Worm (Caenorhabditis elegans) whole organism, L4 larva: Measurements from ENCODE around the gene T15B12.1.

Experiments
- D1046.2 ChIP-seq: fragments of 200-800 bp; sonication (Bioruptor generic); IDR thresholded peaks from 2 replicates; pipeline ENCODE4 v1.3.6; 2022; ENCODE audit warnings: missing genetic modification characterization, missing compliant biosample characterization
- F26F4.8 ChIP-seq: fragments of 200-800 bp; sonication (Bioruptor generic); conservative IDR thresholded peaks from 2 replicates; pipeline ENCODE4 v1.3.6; 2022; ENCODE audit warnings: missing genetic modification characterization, missing compliant biosample characterization
- F37D6.2 ChIP-seq: sonication (generic microtip); optimal IDR thresholded peaks from 2 replicates; lab custom pipeline; 2016; ENCODE audit warnings: mild to moderate bottlenecking, missing genetic modification characterization, missing compliant biosample characterization
- F49E8.2 ChIP-seq: sonication (generic microtip); optimal IDR thresholded peaks from 2 replicates; lab custom pipeline; 2016; ENCODE audit warnings: missing compliant biosample characterization, mild to moderate bottlenecking, missing genetic modification characterization, borderline replicate concordance
- T20F7.1 ChIP-seq: fragments of 200-800 bp; sonication (Bioruptor generic); optimal IDR thresholded peaks from 2 replicates; lab custom pipeline; 2018; ENCODE audit warnings: mild to moderate bottlenecking, missing genetic modification characterization, missing compliant biosample characterization
- T26A8.4 ChIP-seq: fragments of 200-800 bp; sonication (Bioruptor generic); IDR thresholded peaks from 2 replicates; pipeline ENCODE4 v1.3.6; 2022; ENCODE audit warnings: missing genetic modification characterization, missing compliant biosample characterization
- Y48G9A.11 ChIP-seq: fragments of 200-800 bp; sonication (Bioruptor generic); IDR thresholded peaks from 2 replicates; pipeline ENCODE4 v1.3.6; 2022; ENCODE audit warnings: missing genetic modification reagents, missing genetic modification characterization, missing compliant biosample characterization
- Y5F2A.4 ChIP-seq: fragments of 200-800 bp; sonication (Bioruptor generic); optimal IDR thresholded peaks from 2 replicates; lab custom pipeline; 2018; ENCODE audit warnings: mild to moderate bottlenecking, missing genetic modification characterization, missing compliant biosample characterization
- Y75B8A.6 ChIP-seq: fragments of 200-800 bp; sonication (Bioruptor generic); IDR thresholded peaks from 2 replicates; pipeline ENCODE4 v1.3.6; 2022; ENCODE audit warnings: missing genetic modification reagents, missing genetic modification characterization, missing compliant biosample characterization
- aha-1 ChIP-seq: fragments of 150-350 bp; peaks from one replicate; lab custom pipeline; 2014; ENCODE audit warnings: missing biosample characterization, missing genetic modification characterization
- aly-2 ChIP-seq: sonication (generic microtip); optimal IDR thresholded peaks from 2 replicates; lab custom pipeline; 2018; ENCODE audit warnings: missing biosample characterization, missing genetic modification characterization
- arid-1 ChIP-seq: fragments of 200-800 bp; sonication (Bioruptor generic); conservative IDR thresholded peaks from 2 replicates; pipeline ENCODE4 v1.3.6; 2022; ENCODE audit warnings: missing genetic modification reagents, missing genetic modification characterization, missing compliant biosample characterization
- ceh-28 ChIP-seq: fragments of 150-350 bp; optimal IDR thresholded peaks from 2 replicates; lab custom pipeline; 2014; ENCODE audit warnings: missing biosample characterization, missing genetic modification reagents, missing genetic modification characterization
- ceh-44 ChIP-seq: fragments of 200-800 bp; sonication (Bioruptor generic); IDR thresholded peaks from 2 replicates; pipeline ENCODE4 v1.3.6; 2022; ENCODE audit warnings: missing genetic modification reagents, missing genetic modification characterization, missing compliant biosample characterization
- ceh-62 ChIP-seq: sonication (generic microtip); optimal IDR thresholded peaks from 2 replicates; lab custom pipeline; 2017; ENCODE audit warnings: missing biosample characterization, missing genetic modification characterization
- cey-2 ChIP-seq: sonication (generic microtip); optimal IDR thresholded peaks from 3 replicates; lab custom pipeline; 2017; ENCODE audit warnings: missing genetic modification characterization, mild to moderate bottlenecking, missing compliant biosample characterization, antibody characterized with exemption, borderline replicate concordance; ENCODE audit not compliant: insufficient read depth
- daf-12 ChIP-seq: fragments of 150-350 bp; optimal IDR thresholded peaks from 2 replicates; lab custom pipeline; 2014; ENCODE audit warnings: missing biosample characterization, missing genetic modification reagents, missing genetic modification characterization
- daf-16 ChIP-seq, 3 experiments: sonication (generic microtip); optimal IDR thresholded peaks; 2 replicates each; lab custom pipeline; 2016 to 2017; ENCODE audit warnings: missing genetic modification characterization in 3 of 3, missing genetic modification reagents in 3 of 3, mild to moderate bottlenecking in 2 of 3, missing compliant biosample characterization in 2 of 3, missing biosample characterization in 1 of 3, moderate library complexity in 1 of 3
- daf-19 ChIP-seq: fragments of 200-800 bp; sonication (Bioruptor generic); conservative IDR thresholded peaks from 2 replicates; pipeline ENCODE4 v1.3.6; 2022; ENCODE audit warnings: missing genetic modification characterization, missing compliant biosample characterization
- dmd-9 ChIP-seq: fragments of 200-800 bp; sonication (Bioruptor generic); IDR thresholded peaks from 2 replicates; pipeline ENCODE4 v1.3.6; 2022; ENCODE audit warnings: missing genetic modification reagents, missing genetic modification characterization, missing compliant biosample characterization
- dve-1 ChIP-seq: sonication (generic microtip); optimal IDR thresholded peaks from 2 replicates; lab custom pipeline; 2017; ENCODE audit warnings: antibody characterized with exemption, mild to moderate bottlenecking, missing genetic modification characterization, missing compliant biosample characterization; ENCODE audit not compliant: insufficient read depth
- fkh-10 ChIP-seq: fragments of 150-350 bp; optimal IDR thresholded peaks from 2 replicates; lab custom pipeline; 2014; ENCODE audit warnings: missing biosample characterization, missing genetic modification reagents, missing genetic modification characterization
- fos-1 ChIP-seq: fragments of 150-350 bp; optimal IDR thresholded peaks from 2 replicates; lab custom pipeline; 2014; ENCODE audit warnings: missing biosample characterization, missing genetic modification characterization
- hif-1 ChIP-seq, 2 experiments: sonication (generic microtip); optimal IDR thresholded peaks; 2 replicates each; lab custom pipeline; 2016 to 2017; ENCODE audit warnings: missing compliant biosample characterization in 2 of 2, missing genetic modification characterization in 2 of 2, missing genetic modification reagents in 2 of 2, missing genotype in 2 of 2, mild to moderate bottlenecking in 1 of 2
- hlh-11 ChIP-seq: fragments of 200-800 bp; sonication (Bioruptor generic); optimal IDR thresholded peaks from 2 replicates; lab custom pipeline; 2018; ENCODE audit warnings: mild to moderate bottlenecking, missing genetic modification characterization, missing compliant biosample characterization
- lin-13 ChIP-seq: fragments of 150-350 bp; optimal IDR thresholded peaks from 2 replicates; lab custom pipeline; 2014; ENCODE audit warnings: missing biosample characterization, missing genetic modification reagents, missing genetic modification characterization
- lin-29 ChIP-seq: fragments of 200-800 bp; sonication (Bioruptor generic); IDR thresholded peaks from 2 replicates; pipeline ENCODE4 v1.3.6; 2022; ENCODE audit warnings: missing genetic modification reagents, missing genetic modification characterization, missing compliant biosample characterization
- lin-39 ChIP-seq: fragments of 150-350 bp; optimal IDR thresholded peaks from 2 replicates; lab custom pipeline; 2014; ENCODE audit warnings: missing biosample characterization, missing genetic modification reagents, missing genetic modification characterization
- lir-3 ChIP-seq: sonication (generic microtip); optimal IDR thresholded peaks from 2 replicates; lab custom pipeline; 2016; ENCODE audit warnings: mild to moderate bottlenecking, missing genetic modification characterization, missing compliant biosample characterization
- madf-9 ChIP-seq: fragments of 200-800 bp; sonication (Bioruptor generic); conservative IDR thresholded peaks from 2 replicates; pipeline ENCODE4 v1.3.6; 2022; ENCODE audit warnings: missing genetic modification reagents, missing genetic modification characterization, missing compliant biosample characterization
- mdt-29 ChIP-seq: fragments of 200-800 bp; sonication (Bioruptor generic); IDR thresholded peaks from 2 replicates; pipeline ENCODE4 v1.3.6; 2022; ENCODE audit warnings: missing genetic modification reagents, missing genetic modification characterization, missing compliant biosample characterization
- mes-2 ChIP-seq: sonication (generic microtip); optimal IDR thresholded peaks from 2 replicates; lab custom pipeline; 2016; ENCODE audit warnings: missing genotype, mild to moderate bottlenecking, missing genetic modification characterization, missing compliant biosample characterization; ENCODE audit not compliant: poor library complexity, severe bottlenecking
- mxl-2 ChIP-seq: fragments of 200-800 bp; sonication (Bioruptor generic); conservative IDR thresholded peaks from 2 replicates; pipeline ENCODE4 v1.3.6; 2022; ENCODE audit warnings: missing genetic modification reagents, missing genetic modification characterization, missing compliant biosample characterization
- mxl-3 ChIP-seq: fragments of 200-800 bp; sonication (Bioruptor generic); optimal IDR thresholded peaks from 2 replicates; lab custom pipeline; 2018; ENCODE audit warnings: mild to moderate bottlenecking, missing genetic modification characterization, missing compliant biosample characterization
- nhr-28 ChIP-seq: fragments of 150-350 bp; optimal IDR thresholded peaks from 2 replicates; lab custom pipeline; 2014; ENCODE audit warnings: missing biosample characterization, missing genetic modification characterization
- nhr-41 ChIP-seq: fragments of 200-800 bp; sonication (Bioruptor generic); IDR thresholded peaks from 2 replicates; pipeline ENCODE4 v1.3.6; 2022; ENCODE audit warnings: missing genetic modification reagents, missing genetic modification characterization, missing compliant biosample characterization
- nhr-48 ChIP-seq: sonication (generic microtip); optimal IDR thresholded peaks from 2 replicates; lab custom pipeline; 2016; ENCODE audit warnings: mild to moderate bottlenecking, missing genetic modification characterization, missing compliant biosample characterization
- nhr-6 ChIP-seq: fragments of 150-350 bp; optimal IDR thresholded peaks from 2 replicates; lab custom pipeline; 2014; ENCODE audit warnings: missing biosample characterization, missing genetic modification characterization
- rbr-2 ChIP-seq: sonication (generic microtip); optimal IDR thresholded peaks from 2 replicates; lab custom pipeline; 2016; ENCODE audit warnings: missing genotype, missing genetic modification characterization, missing compliant biosample characterization
- saeg-2 ChIP-seq: fragments of 200-800 bp; sonication (Bioruptor generic); IDR thresholded peaks from 2 replicates; pipeline ENCODE4 v1.3.6; 2022; ENCODE audit warnings: missing genetic modification reagents, missing genetic modification characterization, missing compliant biosample characterization
- sdz-12 ChIP-seq: fragments of 200-800 bp; sonication (Bioruptor generic); optimal IDR thresholded peaks from 2 replicates; lab custom pipeline; 2018; ENCODE audit warnings: mild to moderate bottlenecking, missing genetic modification characterization, missing compliant biosample characterization
- skn-1 ChIP-seq: fragments of 150-350 bp; optimal IDR thresholded peaks from 2 replicates; lab custom pipeline; 2014; ENCODE audit warnings: missing biosample characterization, missing genetic modification characterization
- snpc-1.2 ChIP-seq: fragments of 200-800 bp; sonication (Bioruptor generic); IDR thresholded peaks from 2 replicates; pipeline ENCODE4 v1.3.6; 2022; ENCODE audit warnings: missing genetic modification reagents, missing genetic modification characterization, missing compliant biosample characterization
- snpc-4 ChIP-seq: fragments of 150-350 bp; optimal IDR thresholded peaks from 2 replicates; lab custom pipeline; 2014; ENCODE audit warnings: missing biosample characterization, missing genetic modification characterization
- tag-97 ChIP-seq: fragments of 200-800 bp; sonication (Bioruptor generic); IDR thresholded peaks from 2 replicates; pipeline ENCODE4 v1.3.6; 2022; ENCODE audit warnings: missing genetic modification characterization, missing compliant biosample characterization
- unc-130 ChIP-seq: sonication (generic microtip); optimal IDR thresholded peaks from 2 replicates; lab custom pipeline; 2016; ENCODE audit warnings: missing genetic modification reagents, missing genetic modification characterization, missing compliant biosample characterization
- vab-7 ChIP-seq: fragments of 200-800 bp; sonication (Bioruptor generic); IDR thresholded peaks from 2 replicates; pipeline ENCODE4 v1.3.6; 2022; ENCODE audit warnings: missing genetic modification reagents, missing genetic modification characterization, missing compliant biosample characterization
- zfp-2 ChIP-seq: sonication (generic microtip); optimal IDR thresholded peaks from 2 replicates; lab custom pipeline; 2016; ENCODE audit warnings: mild to moderate bottlenecking, missing genetic modification characterization, missing compliant biosample characterization
- zip-11 ChIP-seq: fragments of 200-800 bp; sonication (Bioruptor generic); IDR thresholded peaks from 2 replicates; pipeline ENCODE4 v1.3.6; 2022; ENCODE audit warnings: missing genetic modification characterization, missing compliant biosample characterization
- zip-2 ChIP-seq: fragments of 150-350 bp; optimal IDR thresholded peaks from 2 replicates; lab custom pipeline; 2014; ENCODE audit warnings: missing biosample characterization, missing genetic modification characterization
- ztf-11 ChIP-seq: fragments of 150-350 bp; optimal IDR thresholded peaks from 2 replicates; lab custom pipeline; 2014; ENCODE audit warnings: missing biosample characterization, missing genetic modification characterization

T15B12.1 gene

ce11 chrIII:5305725-5306124, 17.7 kb downstream of the T15B12.1 start (continued):
- TF ChIP-seq tag-97 (GFP tag; lab: Robert Waterston, UW): no peak
- TF ChIP-seq cey-2 (tag; lab: Kevin White, UChicago): no peak
- TF ChIP-seq nhr-41 (GFP tag; lab: Robert Waterston, UW): peak; percentile 96
- TF ChIP-seq nhr-6 (tag; lab: Kevin White, UChicago): no peak
- TF ChIP-seq Y48G9A.11 (GFP tag; lab: Robert Waterston, UW): peak; percentile 90
- 0 out of 2 replicates have a peak, but pooled peaks have one; percentile 72 for TF ChIP-seq saeg-2 (GFP tag; lab: Robert Waterston, UW)
- peak; percentile 54 for TF ChIP-seq lin-13 (GFP tag; lab: Kevin White, UChicago)
- peak; percentile 44; the same call in 1 of the 2 replicates for TF ChIP-seq mdt-29
- TF ChIP-seq snpc-4 (tag; lab: Kevin White, UChicago): no peak
- TF ChIP-seq F49E8.2 (tag; lab: Kevin White, UChicago): peak; percentile 61
- TF ChIP-seq rbr-2: peak; percentile 69
- peak; percentile 89 for TF ChIP-seq vab-7
- TF ChIP-seq nhr-28: no peak
- TF ChIP-seq dve-1 (tag; lab: Kevin White, UChicago): peak; percentile 29
- peak; percentile 91 for TF ChIP-seq snpc-1.2 (GFP tag; lab: Robert Waterston, UW)
- no peak for TF ChIP-seq T20F7.1 (GFP tag; lab: Kevin White, UChicago)
- peak; percentile 78 for TF ChIP-seq ceh-44 (GFP tag; lab: Robert Waterston, UW)
- TF ChIP-seq F26F4.8 (GFP tag; lab: Robert Waterston, UW): peak; percentile 98
- TF ChIP-seq aha-1 (tag; lab: Kevin White, UChicago): peak; percentile 37
- peak; percentile 89 for TF ChIP-seq madf-9 (GFP tag; lab: Robert Waterston, UW)
- TF ChIP-seq daf-19 (GFP tag; lab: Robert Waterston, UW): peak; percentile 93
- peak; percentile 5 for TF ChIP-seq fkh-10
- peak; percentile 81 for TF ChIP-seq lir-3 (tag; lab: Kevin White, UChicago)
- peak; percentile 92 for TF ChIP-seq sdz-12 (GFP tag; lab: Kevin White, UChicago)
- 0 out of 2 replicates have a peak, but pooled peaks have one; percentile 46 for TF ChIP-seq lin-29 (GFP tag; lab: Robert Waterston, UW)
- peak; percentile 79 for TF ChIP-seq Y5F2A.4 (GFP tag; lab: Kevin White, UChicago)
- no peak for TF ChIP-seq aly-2 (tag; lab: Kevin White, UChicago)
- TF ChIP-seq mxl-3: peak; percentile 75
- TF ChIP-seq mes-2: peak; percentile 81
- peak; percentile 91 for TF ChIP-seq D1046.2
- TF ChIP-seq ceh-62 (tag; lab: Kevin White, UChicago): no peak
- TF ChIP-seq dmd-9 (GFP tag; lab: Robert Waterston, UW): peak; percentile 77
- TF ChIP-seq ceh-28 (tag; lab: Kevin White, UChicago): no peak
- TF ChIP-seq fos-1 (tag; lab: Kevin White, UChicago): no peak
- peak; percentile 91 for TF ChIP-seq T26A8.4
- TF ChIP-seq F37D6.2 (tag; lab: Kevin White, UChicago): peak; percentile 18
- peak; percentile 79 for TF ChIP-seq unc-130 (GFP tag; lab: Kevin White, UChicago)
- no peak for TF ChIP-seq lin-39 (tag; lab: Kevin White, UChicago)
- TF ChIP-seq nhr-48 (tag; lab: Kevin White, UChicago): no peak
- TF ChIP-seq ztf-11 (tag; lab: Kevin White, UChicago): no peak
- TF ChIP-seq hlh-11 (tag; lab: Kevin White, UChicago): no peak
- no peak for TF ChIP-seq zfp-2 (tag; lab: Kevin White, UChicago)
- peak; percentile 57 to 83 for TF ChIP-seq daf-16 (GFP tag; optimal IDR thresholded peaks at IDR 0.05; lab: Kevin White, UChicago)
- TF ChIP-seq daf-16 (tag; optimal IDR thresholded peaks at IDR 0.05; lab: Kevin White, UChicago): peak; percentile 83
- peak; percentile 83; the same call in 1 of the 2 replicates for TF ChIP-seq Y75B8A.6 (GFP tag; lab: Robert Waterston, UW)
- TF ChIP-seq skn-1: no peak
- TF ChIP-seq hif-1 (tag; optimal IDR thresholded peaks at IDR 0.05; lab: Kevin White, UChicago): peak; percentile 15 to 62
- peak; percentile 86 for TF ChIP-seq mxl-2 (GFP tag; lab: Robert Waterston, UW)
- peak; percentile 95 for TF ChIP-seq arid-1
- TF ChIP-seq daf-12 (tag; lab: Kevin White, UChicago): no peak
- peak; percentile 85; the same call in 1 of the 2 replicates for TF ChIP-seq zip-11 (GFP tag; lab: Robert Waterston, UW)
- TF ChIP-seq zip-2 (tag; lab: Kevin White, UChicago): no peak
